Worm (Caenorhabditis elegans) whole organism, late embryonic: Measurements from ENCODE around the gene C46E10.1.

Source experiments
- F13H6.1 ChIP-seq: sonication (generic microtip); optimal IDR thresholded peaks from 2 replicates; lab custom pipeline; 2016; ENCODE audit warnings: missing genetic modification characterization, missing compliant biosample characterization
- K09A11.1 ChIP-seq: sonication (generic microtip); optimal IDR thresholded peaks from 2 replicates; lab custom pipeline; 2017; ENCODE audit warnings: antibody characterized with exemption, mild to moderate bottlenecking, missing genetic modification characterization, missing compliant biosample characterization; ENCODE audit not compliant: insufficient read depth
- T23F11.4 ChIP-seq: fragments of 200-800 bp; sonication (Bioruptor generic); optimal IDR thresholded peaks from 2 replicates; lab custom pipeline; 2018; ENCODE audit warnings: mild to moderate bottlenecking, missing genetic modification characterization, missing compliant biosample characterization
- Y22D7AL.16 ChIP-seq: sonication (generic microtip); optimal IDR thresholded peaks from 2 replicates; lab custom pipeline; 2016; ENCODE audit warnings: missing genetic modification characterization, missing compliant biosample characterization
- ahr-1 ChIP-seq: sonication (generic microtip); optimal IDR thresholded peaks from 2 replicates; lab custom pipeline; 2016; ENCODE audit warnings: missing genetic modification characterization, missing compliant biosample characterization
- ama-1 ChIP-seq: fragments of 150-350 bp; optimal IDR thresholded peaks from 2 replicates; lab custom pipeline; 2014
- ceh-18 ChIP-seq: sonication (generic microtip); optimal IDR thresholded peaks from 2 replicates; lab custom pipeline; 2016; ENCODE audit warnings: missing genetic modification characterization, missing compliant biosample characterization
- ceh-19 ChIP-seq: fragments of 200-800 bp; sonication (Bioruptor generic); optimal IDR thresholded peaks from 2 replicates; lab custom pipeline; 2018; ENCODE audit warnings: mild to moderate bottlenecking, missing genetic modification characterization, missing compliant biosample characterization
- ceh-2 ChIP-seq: sonication (generic microtip); optimal IDR thresholded peaks from 2 replicates; lab custom pipeline; 2016; ENCODE audit warnings: missing genotype, missing genetic modification characterization, missing compliant biosample characterization
- ceh-30 ChIP-seq: fragments of 150-350 bp; optimal IDR thresholded peaks from 2 replicates; lab custom pipeline; 2014; ENCODE audit warnings: missing biosample characterization, missing genetic modification characterization
- ceh-31 ChIP-seq: sonication (generic microtip); optimal IDR thresholded peaks from 2 replicates; lab custom pipeline; 2016; ENCODE audit warnings: missing genetic modification characterization, missing compliant biosample characterization
- ceh-45 ChIP-seq: fragments of 200-800 bp; sonication (Bioruptor generic); IDR thresholded peaks from 2 replicates; pipeline ENCODE4 v1.3.6; 2022; ENCODE audit warnings: missing genetic modification reagents, missing genetic modification characterization, missing compliant biosample characterization
- ceh-48 ChIP-seq: sonication (generic microtip); optimal IDR thresholded peaks from 2 replicates; lab custom pipeline; 2016; ENCODE audit warnings: missing genetic modification characterization, inconsistent platforms, missing compliant biosample characterization
- ceh-6 ChIP-seq: fragments of 200-800 bp; sonication (Bioruptor generic); optimal IDR thresholded peaks from 2 replicates; lab custom pipeline; 2018; ENCODE audit warnings: mild to moderate bottlenecking, missing genetic modification characterization, missing compliant biosample characterization
- ceh-9 ChIP-seq: sonication (generic microtip); optimal IDR thresholded peaks from 2 replicates; lab custom pipeline; 2016; ENCODE audit warnings: mild to moderate bottlenecking, missing genetic modification characterization, inconsistent platforms, missing compliant biosample characterization
- che-1 ChIP-seq: sonication (generic microtip); optimal IDR thresholded peaks from 2 replicates; lab custom pipeline; 2016; ENCODE audit warnings: mild to moderate bottlenecking, missing genetic modification characterization, missing compliant biosample characterization
- dmd-4 ChIP-seq: sonication (generic microtip); optimal IDR thresholded peaks from 2 replicates; lab custom pipeline; 2016; ENCODE audit warnings: borderline replicate concordance, missing genetic modification characterization, missing compliant biosample characterization
- elt-2 ChIP-seq: sonication (generic microtip); optimal IDR thresholded peaks from 2 replicates; lab custom pipeline; 2016; ENCODE audit warnings: missing genetic modification reagents, missing genetic modification characterization, missing compliant biosample characterization
- ets-4 ChIP-seq: sonication (generic microtip); optimal IDR thresholded peaks from 2 replicates; lab custom pipeline; 2016; ENCODE audit warnings: missing genetic modification characterization, missing compliant biosample characterization
- eyg-1 ChIP-seq: sonication (generic microtip); optimal IDR thresholded peaks from 2 replicates; lab custom pipeline; 2016; ENCODE audit warnings: missing genotype, missing genetic modification characterization, missing compliant biosample characterization
- fkh-6 ChIP-seq: sonication (generic microtip); optimal IDR thresholded peaks from 2 replicates; lab custom pipeline; 2016; ENCODE audit warnings: missing genetic modification characterization, missing compliant biosample characterization
- gmeb-2 ChIP-seq: sonication (generic microtip); optimal IDR thresholded peaks from 2 replicates; lab custom pipeline; 2016; ENCODE audit warnings: missing genetic modification characterization, inconsistent platforms, missing compliant biosample characterization
- hlh-30 ChIP-seq: sonication (generic microtip); optimal IDR thresholded peaks from 2 replicates; lab custom pipeline; 2017; ENCODE audit warnings: antibody characterized with exemption, missing genetic modification characterization, missing compliant biosample characterization; ENCODE audit not compliant: insufficient read depth
- hlh-6 ChIP-seq: sonication (generic microtip); optimal IDR thresholded peaks from 2 replicates; lab custom pipeline; 2016; ENCODE audit warnings: missing genotype, missing genetic modification characterization, missing compliant biosample characterization
- lim-6 ChIP-seq: sonication (generic microtip); optimal IDR thresholded peaks from 2 replicates; lab custom pipeline; 2016; ENCODE audit warnings: missing genetic modification characterization, missing compliant biosample characterization
- madf-2 ChIP-seq: sonication (generic microtip); optimal IDR thresholded peaks from 2 replicates; lab custom pipeline; 2017; ENCODE audit warnings: missing genetic modification characterization, missing compliant biosample characterization
- mec-3 ChIP-seq: sonication (generic microtip); optimal IDR thresholded peaks from 2 replicates; lab custom pipeline; 2016; ENCODE audit warnings: borderline replicate concordance, missing genetic modification characterization, missing compliant biosample characterization
- nfya-1 ChIP-seq: sonication (generic microtip); optimal IDR thresholded peaks from 2 replicates; lab custom pipeline; 2017; ENCODE audit warnings: missing genetic modification characterization, mild to moderate bottlenecking, missing compliant biosample characterization, antibody characterized with exemption, moderate library complexity
- nhr-232 ChIP-seq: sonication (generic microtip); optimal IDR thresholded peaks from 2 replicates; lab custom pipeline; 2016; ENCODE audit warnings: missing genetic modification characterization, missing compliant biosample characterization
- pag-3 ChIP-seq: sonication (generic microtip); optimal IDR thresholded peaks from 2 replicates; lab custom pipeline; 2016; ENCODE audit warnings: missing compliant biosample characterization, missing genetic modification characterization, borderline replicate concordance
- pat-9 ChIP-seq: fragments of 200-800 bp; sonication (Bioruptor generic); optimal IDR thresholded peaks from 2 replicates; lab custom pipeline; 2018; ENCODE audit warnings: mild to moderate bottlenecking, missing genetic modification characterization, moderate library complexity, missing compliant biosample characterization
- pax-1 ChIP-seq: fragments of 150-350 bp; optimal IDR thresholded peaks from 2 replicates; lab custom pipeline; 2014; ENCODE audit warnings: missing biosample characterization, missing genetic modification characterization
- pha-4 ChIP-seq: fragments of 150-350 bp; optimal IDR thresholded peaks from 2 replicates; lab custom pipeline; 2018; ENCODE audit warnings: missing biosample characterization, missing genetic modification reagents, missing genetic modification characterization
- sdc-2 ChIP-seq: sonication (generic microtip); optimal IDR thresholded peaks from 2 replicates; lab custom pipeline; 2016; ENCODE audit warnings: missing genotype, missing genetic modification characterization, missing compliant biosample characterization
- sox-2 ChIP-seq: fragments of 200-800 bp; sonication (Bioruptor generic); IDR thresholded peaks from 2 replicates; pipeline ENCODE4 v1.3.6; 2022; ENCODE audit warnings: missing genetic modification reagents, missing genetic modification characterization, missing compliant biosample characterization
- sox-4 ChIP-seq: sonication (generic microtip); optimal IDR thresholded peaks from 2 replicates; lab custom pipeline; 2017; ENCODE audit warnings: mild to moderate bottlenecking, missing genetic modification characterization, inconsistent platforms, missing compliant biosample characterization
- ttx-3 ChIP-seq: sonication (generic microtip); optimal IDR thresholded peaks from 2 replicates; lab custom pipeline; 2016; ENCODE audit warnings: missing genetic modification reagents, missing genetic modification characterization, missing compliant biosample characterization
- unc-3 ChIP-seq, 2 experiments: fragments of 200-800 bp in 1 of 2; sonication (Bioruptor generic) in 1 of 2; sonication (generic microtip) in 1 of 2; conservative IDR thresholded peaks in 1 of 2; optimal IDR thresholded peaks in 1 of 2; 2 replicates each; pipeline versions ENCODE4 v1.3.6 to Lab custom; 2016 to 2022; ENCODE audit warnings: missing compliant biosample characterization in 2 of 2, missing genetic modification characterization in 2 of 2, missing genetic modification reagents in 1 of 2
- unc-42 ChIP-seq: sonication (generic microtip); optimal IDR thresholded peaks from 2 replicates; lab custom pipeline; 2016; ENCODE audit warnings: missing genotype, missing genetic modification characterization, missing compliant biosample characterization
- unc-55 ChIP-seq: sonication (generic microtip); optimal IDR thresholded peaks from 2 replicates; lab custom pipeline; 2017; ENCODE audit warnings: missing biosample characterization, missing genetic modification reagents, missing genetic modification characterization
- unc-86 ChIP-seq: sonication (generic microtip); optimal IDR thresholded peaks from 2 replicates; lab custom pipeline; 2016; ENCODE audit warnings: missing genetic modification characterization, missing compliant biosample characterization
- ztf-16 ChIP-seq: sonication (generic microtip); optimal IDR thresholded peaks from 2 replicates; lab custom pipeline; 2017; ENCODE audit warnings: missing genetic modification characterization, missing compliant biosample characterization

Gene C46E10.1

ce11 chrII:3681365-3682083, 42.5 kb upstream of the C46E10.1 start, which contains the start of gene F19B10.10:
Gene F19B10.10, minus strand, starts transcription at chrII:3681415.
- TF ChIP-seq ceh-19 (no peak), pag-3 (tag; lab: Kevin White, UChicago) (no peak), Y22D7AL.16 (no peak), nhr-232 (no peak), sdc-2 (tag; lab: Kevin White, UChicago) (no peak), ztf-16 (tag; lab: Kevin White, UChicago) (no peak), pat-9 (tag; lab: Kevin White, UChicago) (no peak), ceh-45 (GFP tag; lab: Robert Waterston, UW) (no peak), pha-4 (tag; lab: Kevin White, UChicago) (no peak), dmd-4 (tag; lab: Kevin White, UChicago) (no peak), madf-2 (tag; lab: Kevin White, UChicago) (no peak), eyg-1 (no peak), sox-4 (tag; lab: Kevin White, UChicago) (no peak), gmeb-2 (tag; lab: Kevin White, UChicago) (no peak), che-1 (tag; lab: Kevin White, UChicago) (no peak), ceh-9 (tag; lab: Kevin White, UChicago) (no peak), ceh-18 (tag; lab: Kevin White, UChicago) (no peak), ceh-6 (GFP tag; lab: Kevin White, UChicago) (no peak)

ce11 chrII:3682770-3683234, 41.2 kb upstream of the C46E10.1 start, which contains the start of gene F19B10.1:
Gene F19B10.1, plus strand, starts transcription at chrII:3683184.
- TF ChIP-seq ceh-31 (tag; lab: Kevin White, UChicago) (no peak), sox-2 (no peak), lim-6 (tag; lab: Kevin White, UChicago) (no peak), pax-1 (tag; lab: Kevin White, UChicago) (no peak), ceh-19 (no peak), ets-4 (tag; lab: Kevin White, UChicago) (no peak), F13H6.1 (no peak), unc-86 (no peak), gmeb-2 (tag; lab: Kevin White, UChicago) (no peak), madf-2 (tag; lab: Kevin White, UChicago) (no peak), ama-1 (lab: Kevin White, UChicago) (no peak), nfya-1 (tag; lab: Kevin White, UChicago) (peak; percentile 39), ceh-18 (tag; lab: Kevin White, UChicago) (peak; percentile 11), T23F11.4 (GFP tag; lab: Kevin White, UChicago) (no peak), ceh-9 (tag; lab: Kevin White, UChicago) (no peak), K09A11.1 (no peak), mec-3 (tag; lab: Kevin White, UChicago) (no peak), che-1 (tag; lab: Kevin White, UChicago) (no peak), Y22D7AL.16 (no peak), elt-2 (tag; lab: Kevin White, UChicago) (no peak), ceh-2 (tag; lab: Kevin White, UChicago) (no peak), ttx-3 (no peak), hlh-6 (tag; lab: Kevin White, UChicago) (no peak), ceh-48 (no peak), hlh-30 (peak; percentile 94), dmd-4 (tag; lab: Kevin White, UChicago) (no peak), ceh-30 (no peak), unc-42 (peak; percentile 14), ahr-1 (tag; lab: Kevin White, UChicago) (no peak), fkh-6 (no peak), unc-55 (GFP tag; lab: Kevin White, UChicago) (peak; percentile 62), unc-3 (GFP tag; conservative IDR thresholded peaks at IDR 0.05; lab: Robert Waterston, UW) (no peak), unc-3 (tag; optimal IDR thresholded peaks at IDR 0.05; lab: Kevin White, UChicago) (no peak)
